Worm (Caenorhabditis elegans): ENCODE results near the gene H10E21.1.
"Not testable (repeated sequence)": the region's sequence is repeated elsewhere in the genome, so short reads cannot be mapped to it uniquely, and the experiment has no call there.

H10E21.1 gene

DNA sequence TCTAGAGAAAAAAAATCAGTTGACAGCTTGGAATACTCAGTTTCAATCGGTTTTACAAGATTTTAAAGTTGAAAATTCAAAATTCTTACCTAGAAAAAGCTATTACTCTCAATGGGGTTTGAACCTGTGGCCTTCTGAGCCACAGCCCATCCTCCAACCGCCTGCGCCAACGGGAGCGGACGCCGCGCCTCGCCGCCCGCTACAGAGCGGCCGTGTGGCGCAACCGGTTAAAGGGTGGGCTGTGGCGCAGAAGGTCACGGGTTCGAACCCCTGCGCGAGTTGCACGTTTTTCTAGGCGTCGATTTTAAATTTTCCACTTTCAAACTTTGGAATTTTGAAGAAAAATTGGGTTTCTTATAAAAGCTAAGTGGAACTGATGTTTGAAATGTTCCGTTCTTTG is 32.8 kb downstream of the H10E21.1 start (continued):
- peak; percentile 91 for TF ChIP-seq zfh-2 (GFP tag; conservative IDR thresholded peaks at IDR 0.05)
- no peak for TF ChIP-seq madf-8 (GFP tag; conservative IDR thresholded peaks at IDR 0.05)
- no peak for TF ChIP-seq ztf-26 (tag; optimal IDR thresholded peaks at IDR 0.05)
- no peak for TF ChIP-seq nhr-120 (GFP tag; IDR thresholded peaks at IDR 0.05)

- TF ChIP-seq ccch-3 (GFP tag; optimal IDR thresholded peaks at IDR 0.05) (no peak), rec-8 (tag; optimal IDR thresholded peaks at IDR 0.05) (no peak), lsl-1 (GFP tag; optimal IDR thresholded peaks at IDR 0.05) (no peak), rpc-1 (optimal IDR thresholded peaks at IDR 0.05) (no peak), rpc-1 (tag; optimal IDR thresholded peaks at IDR 0.05) (peak; percentile 30), tbp1 (GFP tag; optimal IDR thresholded peaks at IDR 0.05) (peak; percentile 64)
Measured at ce11 chrIII:49064-49463, 33.5 kb downstream of the H10E21.1 start.

DNA sequence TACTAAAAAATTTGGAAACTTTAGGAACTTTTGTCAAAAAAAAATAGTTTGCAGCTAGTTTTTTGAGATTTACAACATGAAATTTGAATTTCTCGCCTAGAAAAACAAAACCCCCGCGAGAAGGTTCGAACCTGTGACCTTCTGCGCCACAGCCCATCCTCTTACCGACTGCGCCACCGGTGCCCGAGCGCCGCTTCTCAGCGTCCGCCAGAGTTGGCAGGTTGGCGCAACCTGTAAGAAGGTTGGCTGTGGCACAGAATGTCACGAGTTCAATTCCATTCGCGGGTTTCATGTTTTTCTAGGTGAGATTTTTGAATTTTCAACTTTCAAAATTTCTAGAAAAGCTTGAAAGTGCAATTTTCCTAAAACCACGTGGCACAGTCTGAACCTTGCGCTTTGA is 34.8 kb downstream of the H10E21.1 start:
- TF ChIP-seq egrh-3 (GFP tag; IDR thresholded peaks at IDR 0.05) (peak; percentile 45; the same call in 1 of the 2 replicates), zfh-2 (GFP tag; conservative IDR thresholded peaks at IDR 0.05) (peak; percentile 65), attf-5 (GFP tag; optimal IDR thresholded peaks at IDR 0.05) (no peak)

- TF ChIP-seq D2030.7 (GFP tag; IDR thresholded peaks at IDR 0.05) (0 out of 2 replicates have a peak, but pooled peaks have one; percentile 35), pbrm-1 (GFP tag; IDR thresholded peaks at IDR 0.05) (0 out of 2 replicates have a peak, but pooled peaks have one; percentile 8), F22D6.2 (tag; optimal IDR thresholded peaks at IDR 0.05) (no peak), lag-1 (GFP tag; IDR thresholded peaks at IDR 0.05) (no peak), zfh-2 (GFP tag; conservative IDR thresholded peaks at IDR 0.05) (peak; percentile 73), ztf-22 (GFP tag; optimal IDR thresholded peaks at IDR 0.05) (no peak), egrh-3 (GFP tag; IDR thresholded peaks at IDR 0.05) (peak; percentile 29; the same call in 1 of the 2 replicates)
Measured at ce11 chrIII:51622-52021, 36.0 kb downstream of the H10E21.1 start.

DNA sequence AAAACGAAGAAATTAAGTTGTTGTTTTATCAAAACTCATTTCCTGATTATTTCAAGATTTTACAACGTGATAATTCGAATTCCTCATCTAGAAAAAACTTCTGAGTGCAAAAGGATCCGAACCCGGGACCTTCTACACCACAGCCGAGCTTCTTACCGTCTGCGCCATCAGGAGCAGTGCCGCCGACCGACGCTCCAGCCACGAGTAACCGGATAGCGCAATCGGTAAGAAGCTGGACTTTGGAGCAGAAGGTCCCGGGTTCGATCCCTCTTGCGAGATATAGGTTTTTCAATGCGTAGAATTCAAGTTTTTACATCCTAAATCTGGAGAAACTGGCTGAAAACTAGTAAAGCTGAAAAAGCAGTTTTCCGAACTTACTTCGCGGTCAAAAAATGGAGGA is 38.1 kb downstream of the H10E21.1 start:
- TF ChIP-seq D2030.7 (GFP tag; IDR thresholded peaks at IDR 0.05): 0 out of 2 replicates have a peak, but pooled peaks have one; percentile 42
- peak; percentile 31; the same call in 1 of the 2 replicates for TF ChIP-seq mcd-1 (GFP tag; IDR thresholded peaks at IDR 0.05)
- TF ChIP-seq F10E7.11 (tag; optimal IDR thresholded peaks at IDR 0.05): no peak
- no peak for TF ChIP-seq akir-1 (GFP tag; optimal IDR thresholded peaks at IDR 0.05)
- no peak for TF ChIP-seq ama-1 (optimal IDR thresholded peaks at IDR 0.05)
- TF ChIP-seq ama-1 (GFP tag; optimal IDR thresholded peaks at IDR 0.05): no peak
- peak; percentile 46 for TF ChIP-seq zfh-2 (GFP tag; conservative IDR thresholded peaks at IDR 0.05)
- TF ChIP-seq egrh-3 (GFP tag; IDR thresholded peaks at IDR 0.05): peak; percentile 30; the same call in 1 of the 2 replicates

DNA sequence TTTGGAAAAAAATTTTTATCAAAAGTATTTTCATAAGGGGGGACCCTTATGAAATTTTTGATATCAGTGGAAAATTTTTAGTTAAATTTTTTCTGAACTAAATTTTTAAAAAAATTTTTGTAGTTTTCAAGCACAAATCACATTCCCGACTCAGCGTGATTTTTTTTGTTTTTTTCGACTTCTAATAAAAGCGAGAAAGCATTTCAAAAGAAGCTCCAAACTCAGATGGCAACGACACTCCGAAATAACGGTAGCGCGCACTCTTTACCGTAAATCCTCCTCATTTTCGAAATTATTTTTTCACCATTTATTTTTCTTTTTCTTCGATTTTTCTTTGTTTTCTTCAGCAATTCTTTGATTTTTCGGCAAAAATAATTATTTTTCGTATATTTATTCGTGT is 41.7 kb downstream of the H10E21.1 start:
- peak; percentile 52; the same call in 1 of the 2 replicates for TF ChIP-seq attf-3 (GFP tag; conservative IDR thresholded peaks at IDR 0.05)

- peak; percentile 50 for TF ChIP-seq D2030.7 (GFP tag; IDR thresholded peaks at IDR 0.05)
- peak; percentile 75 for TF ChIP-seq tbp1 (GFP tag; optimal IDR thresholded peaks at IDR 0.05)
- TF ChIP-seq nfyb-1 (GFP tag; IDR thresholded peaks at IDR 0.05): peak; percentile 33; the same call in 1 of the 2 replicates
- TF ChIP-seq madf-6 (GFP tag; IDR thresholded peaks at IDR 0.05): 0 out of 2 replicates have a peak, but pooled peaks have one; percentile 15
- TF ChIP-seq B0261.1 (tag; optimal IDR thresholded peaks at IDR 0.05): peak; percentile 35
- TF ChIP-seq rpc-1 (optimal IDR thresholded peaks at IDR 0.05): not testable (repeated sequence)
- peak; percentile 32 for TF ChIP-seq rpc-1 (tag; optimal IDR thresholded peaks at IDR 0.05)
Measured at ce11 chrIII:58723-59122, 43.2 kb downstream of the H10E21.1 start.

- TF ChIP-seq let-526 (GFP tag; IDR thresholded peaks at IDR 0.05): no peak
- no peak for TF ChIP-seq ztf-26 (tag; optimal IDR thresholded peaks at IDR 0.05)
- no peak for TF ChIP-seq mes-4 (tag; optimal IDR thresholded peaks at IDR 0.05)
- no peak for TF ChIP-seq nhr-120 (GFP tag; IDR thresholded peaks at IDR 0.05)
- TF ChIP-seq akir-1 (GFP tag; optimal IDR thresholded peaks at IDR 0.05): no peak
- no peak for TF ChIP-seq F57C9.4 (tag; optimal IDR thresholded peaks at IDR 0.05)
- no peak for TF ChIP-seq hmg-1.2 (GFP tag; IDR thresholded peaks at IDR 0.05)
Measured at ce11 chrIII:61045-61444, 45.5 kb downstream of the H10E21.1 start, which contains the start of gene btb-5. Gene btb-5, minus strand, starts transcription at chrIII:61145.
